Worm (Caenorhabditis elegans) whole organism, dauer: ENCODE data around the gene F41H10.2.

Experiments
- unc-62 ChIP-seq: sonication (generic microtip); optimal IDR thresholded peaks from 2 replicates; lab custom pipeline; 2017; ENCODE audit warnings: missing biosample characterization, missing genetic modification reagents, missing genetic modification characterization

F41H10.2 gene

ce11 chrIV:5369414-5369813 is 12.0 kb upstream of the F41H10.2 start, which contains the start of gene F41H10.3:
TSS of gene F41H10.3 (plus strand) at chrIV:5369801.
- TF ChIP-seq unc-62 (GFP tag; lab: Kevin White, UChicago) = no peak

DNA sequence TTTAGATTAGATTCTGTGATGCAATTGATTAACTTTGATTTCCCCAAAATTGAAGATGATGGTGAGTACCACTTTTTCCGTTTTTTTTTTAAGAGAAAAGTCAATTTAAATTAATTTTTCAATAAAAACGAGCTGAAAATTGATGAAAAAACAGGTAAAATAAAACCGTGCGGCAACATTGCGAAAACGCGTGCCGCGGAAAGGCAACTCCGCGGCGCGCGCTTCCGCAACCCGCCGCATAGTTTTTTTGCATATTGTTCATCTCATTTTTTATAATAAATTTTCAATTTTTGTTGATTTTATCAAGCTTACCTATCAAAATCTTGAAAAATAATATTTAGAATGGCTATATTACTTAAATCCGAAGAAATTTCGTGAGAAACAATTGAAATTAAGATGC is 10.5 kb upstream of the F41H10.2 start:
- TF ChIP-seq unc-62 (GFP tag; lab: Kevin White, UChicago) = no peak

ce11 chrIV:5374321-5374720 is 7.1 kb upstream of the F41H10.2 start:
- TF ChIP-seq unc-62 (GFP tag; lab: Kevin White, UChicago) = no peak

- no peak for TF ChIP-seq unc-62 (GFP tag; lab: Kevin White, UChicago)
Measured at ce11 chrIV:5374946-5375345, 6.5 kb upstream of the F41H10.2 start.

ce11 chrIV:5377062-5377461 is 4.4 kb upstream of the F41H10.2 start, which contains the start of gene elo-5:
TSS of gene elo-5 (minus strand) at chrIV:5377117.
- TF ChIP-seq unc-62 (GFP tag; lab: Kevin White, UChicago) = no peak

- no peak for TF ChIP-seq unc-62 (GFP tag; lab: Kevin White, UChicago)
Measured at ce11 chrIV:5380140-5380539, 1.3 kb upstream of the F41H10.2 start.

DNA sequence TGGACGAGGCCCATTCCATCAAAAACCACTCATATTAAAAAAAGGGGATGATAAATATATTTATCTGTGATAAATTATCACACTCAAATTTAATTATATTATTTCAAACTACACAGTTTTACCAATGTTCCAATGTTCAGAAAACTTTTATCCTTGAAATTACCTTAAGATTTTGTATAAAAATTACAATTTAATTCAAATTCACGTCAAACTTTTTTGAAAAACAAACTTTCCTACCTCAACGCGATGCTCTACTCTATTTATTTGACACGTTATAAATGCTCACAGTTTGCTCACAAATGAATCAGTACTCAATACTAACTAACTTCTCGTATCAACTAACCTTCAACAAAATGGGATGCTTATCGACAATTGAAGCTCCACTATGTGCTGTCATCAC is 1.2 kb downstream of the F41H10.2 start, which contains the start of gene F41H10.1:
Gene F41H10.1, plus strand, starts transcription at position 301 of the 400 bp plus-strand sequence.
- TF ChIP-seq unc-62 (GFP tag; lab: Kevin White, UChicago) = no peak

DNA sequence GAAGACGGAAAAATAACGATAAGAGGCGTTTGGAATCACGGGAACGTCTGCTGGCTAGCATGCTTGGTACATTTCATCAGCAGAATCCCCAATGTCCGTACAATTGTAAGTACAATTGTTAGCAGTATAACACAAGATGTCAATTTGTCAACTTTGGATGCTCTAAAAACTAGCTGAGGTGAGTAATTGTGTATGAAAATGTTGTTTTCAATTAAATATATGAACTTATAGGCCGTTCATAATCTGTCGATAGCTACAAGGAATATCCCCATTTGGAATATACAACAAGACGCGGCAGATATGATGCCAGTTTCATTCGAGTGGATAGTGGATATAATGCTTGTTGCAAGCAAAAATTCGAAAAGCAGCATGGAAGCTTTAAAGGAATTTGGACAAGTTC is 3.6 kb downstream of the F41H10.2 start, which contains the start of gene F41H10.12:
Gene F41H10.12, plus strand, starts transcription at position 301 of the 400 bp plus-strand sequence.
- no peak for TF ChIP-seq unc-62 (GFP tag; lab: Kevin White, UChicago)

ce11 chrIV:5388477-5389065 is 7.1 kb downstream of the F41H10.2 start, which contains the start of gene elo-6:
TSS of gene elo-6 (minus strand) at chrIV:5388559.
- no peak for TF ChIP-seq unc-62 (GFP tag; lab: Kevin White, UChicago)

DNA sequence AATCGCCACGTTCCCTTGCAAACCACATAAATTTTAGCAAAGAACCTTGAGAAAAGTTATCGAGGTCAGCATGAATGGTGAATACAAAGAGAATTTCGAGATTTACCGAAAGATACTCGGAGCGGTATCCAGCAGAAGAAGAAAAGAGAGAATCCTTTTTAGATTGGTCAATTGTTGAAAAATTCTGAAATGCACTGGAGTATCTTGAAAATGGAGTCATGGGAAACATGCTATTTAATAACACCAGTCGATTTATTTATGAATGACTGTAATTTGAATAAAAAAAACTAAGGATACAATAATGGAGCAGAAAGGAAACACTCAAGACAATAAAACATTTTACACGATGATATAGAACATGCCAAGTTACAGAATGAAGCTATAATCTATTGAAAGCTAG is 8.5 kb downstream of the F41H10.2 start:
- no peak for TF ChIP-seq unc-62 (GFP tag; lab: Kevin White, UChicago)

DNA sequence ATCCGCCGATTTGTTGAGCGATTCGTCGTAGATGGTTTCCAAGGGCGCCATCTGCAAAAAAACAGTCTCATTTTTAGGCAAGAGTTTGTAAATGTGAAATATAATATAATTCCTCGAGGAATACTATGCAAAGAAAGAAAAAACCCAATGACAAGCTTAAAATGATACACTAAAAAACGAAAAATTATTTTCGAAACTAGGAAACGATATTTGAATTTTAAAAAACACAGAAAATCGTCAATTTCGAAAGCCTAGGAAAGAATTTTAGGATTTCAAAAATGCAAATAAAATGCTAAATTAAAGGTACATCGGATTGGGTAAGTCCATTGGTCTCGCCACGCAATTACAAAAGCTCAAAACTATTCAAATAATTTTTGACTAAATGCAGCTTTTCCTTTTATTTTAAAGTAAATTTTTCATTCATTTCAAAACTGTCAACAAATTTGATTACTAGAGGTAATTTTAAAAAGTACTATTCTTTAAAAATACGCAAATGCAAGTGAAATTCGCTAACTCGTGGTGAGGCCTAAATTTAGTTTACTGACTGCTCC is 10.1 kb downstream of the F41H10.2 start, which contains the start of the genes htp-1 and ZK616.5:
Gene htp-1, minus strand, starts transcription at position 51 of the 551 bp plus-strand sequence.
Gene ZK616.5, plus strand, starts transcription at position 423 of the 551 bp plus-strand sequence.
- TF ChIP-seq unc-62 (GFP tag; lab: Kevin White, UChicago) = no peak

DNA sequence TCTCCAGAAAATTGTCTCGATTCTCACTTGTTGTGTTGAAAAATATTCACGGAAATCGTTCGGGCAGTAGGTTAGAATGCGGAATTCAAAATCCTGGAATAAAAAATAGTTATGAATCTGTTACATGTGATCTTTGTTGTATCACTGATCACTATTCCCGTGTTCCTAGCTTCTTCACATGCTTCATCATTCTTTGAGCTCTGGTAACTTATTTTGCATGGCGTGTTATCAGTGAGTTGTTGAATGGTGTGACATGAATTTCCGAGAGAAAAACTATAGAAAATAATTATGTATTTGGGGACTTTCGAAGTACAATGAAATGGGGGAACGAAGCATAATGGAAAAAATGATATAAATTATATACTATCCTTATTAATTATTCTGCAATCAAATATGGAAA is 12.1 kb downstream of the F41H10.2 start:
- no peak for TF ChIP-seq unc-62 (GFP tag; lab: Kevin White, UChicago)

- no peak for TF ChIP-seq unc-62 (GFP tag; lab: Kevin White, UChicago)
Measured at ce11 chrIV:5394687-5395086, 13.3 kb downstream of the F41H10.2 start, which contains the start of the genes perm-3 and swsn-6. TSS of gene perm-3 (minus strand) at chrIV:5394804. TSS of gene swsn-6 (plus strand) at chrIV:5395033.

- TF ChIP-seq unc-62 (GFP tag; lab: Kevin White, UChicago) = no peak
Measured at ce11 chrIV:5396769-5397168, 15.3 kb downstream of the F41H10.2 start, which contains the start of gene ZK616.3. TSS of gene ZK616.3 (plus strand) at chrIV:5397069.

DNA sequence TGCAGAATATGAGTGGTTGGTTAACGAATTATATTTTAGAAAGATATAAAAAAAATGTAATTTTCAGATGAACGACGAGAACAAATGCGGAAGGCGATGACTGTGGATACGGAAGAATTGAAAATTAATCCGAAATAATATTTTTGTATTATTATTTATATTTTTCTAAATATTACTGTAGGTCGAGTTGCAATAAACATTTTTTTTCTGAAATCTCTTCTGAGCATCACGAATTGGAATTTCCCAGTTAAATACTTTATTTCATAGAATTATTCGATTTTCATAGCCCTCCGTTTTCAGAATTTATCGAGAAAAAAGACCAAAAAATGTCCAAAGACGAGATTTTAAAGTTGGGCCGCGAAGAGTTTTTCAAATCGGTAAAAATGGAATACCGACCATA is 16.1 kb downstream of the F41H10.2 start, which contains the start of gene ZK616.2:
Gene ZK616.2, plus strand, starts transcription at position 301 of the 400 bp plus-strand sequence.
- TF ChIP-seq unc-62 (GFP tag; lab: Kevin White, UChicago) = no peak

DNA sequence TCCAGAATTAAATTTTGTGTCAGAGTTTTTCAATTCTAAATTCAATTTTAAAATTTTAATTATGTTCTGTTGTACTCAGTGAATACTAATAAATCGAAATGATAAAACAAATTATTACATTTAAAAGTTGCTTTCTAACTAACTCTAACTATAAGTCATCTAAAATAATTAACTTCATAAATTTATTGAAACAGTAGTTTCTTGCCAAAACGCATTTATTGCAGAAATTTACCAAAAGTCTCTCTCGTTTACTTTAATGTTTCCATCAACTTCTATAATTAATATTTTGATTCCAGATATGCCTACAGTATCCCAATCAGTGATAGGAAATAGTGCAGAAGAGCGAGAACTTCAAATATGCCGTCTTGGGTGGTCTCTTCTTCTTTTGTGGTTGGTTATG is 19.2 kb downstream of the F41H10.2 start, which contains the start of gene ZK616.1:
Gene ZK616.1, plus strand, starts transcription at position 301 of the 400 bp plus-strand sequence.
- TF ChIP-seq unc-62 (GFP tag; lab: Kevin White, UChicago) = no peak
